Worm (Caenorhabditis elegans): ENCODE results near the gene srlf-28.

DNA sequence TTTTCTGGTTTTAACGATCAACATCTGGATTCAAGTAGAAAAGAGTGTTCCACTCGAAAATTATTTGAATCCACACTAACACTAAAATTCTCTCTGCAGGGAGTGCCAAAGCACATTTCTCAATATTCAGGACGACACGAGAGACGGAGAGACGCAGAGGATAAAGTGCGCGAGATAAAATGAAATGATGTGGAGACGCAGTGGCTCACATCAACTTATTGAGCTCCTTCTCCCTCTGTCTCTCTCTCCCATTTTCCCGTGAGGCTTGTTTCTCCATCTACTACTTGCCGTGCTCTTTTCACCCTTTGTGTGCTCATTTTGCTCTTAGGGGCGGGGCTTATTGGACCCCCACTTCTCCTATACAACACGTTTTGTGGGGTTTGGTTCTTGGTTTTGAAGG lies 12.5 kb upstream of the srlf-28 start:
- TF ChIP-seq aly-2 (tag; optimal IDR thresholded peaks at IDR 0.05) = no peak
- TF ChIP-seq R02D3.7 (tag; optimal IDR thresholded peaks at IDR 0.05) = no peak

Data from whole organism, L2 larva.